Fruit fly (Drosophila melanogaster): ENCODE results near the gene CG8132.

The CG8132 gene

DNA sequence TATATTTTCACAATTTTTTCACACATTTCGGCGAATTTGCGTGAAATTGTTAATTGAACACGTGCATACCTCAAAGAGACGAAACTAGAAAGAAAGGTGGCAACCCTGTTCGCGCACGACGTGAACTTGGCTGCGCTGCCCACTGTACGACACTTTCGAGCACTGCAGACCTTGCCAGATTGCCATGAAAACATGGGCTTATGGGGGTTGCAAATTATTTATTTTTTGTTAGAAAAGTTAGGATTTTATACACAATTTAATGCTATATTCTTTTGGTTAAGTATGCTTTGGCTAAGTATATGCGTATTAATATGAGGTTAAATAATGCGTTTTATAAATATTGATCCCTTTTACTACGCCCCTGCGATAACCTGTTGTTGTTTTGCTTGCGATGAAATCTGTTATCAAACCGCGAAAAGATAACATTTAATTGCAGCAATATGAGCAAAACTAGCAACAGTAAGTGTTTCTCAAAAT lies at the start of gene CG8132, which contains the start of gene RpL34b:
Gene CG8132 (plus strand): TSS at position 369 of the 477 bp plus-strand sequence.
Gene RpL34b (minus strand): TSS at position 100 of the 477 bp plus-strand sequence.
- TF ChIP-seq CG17801 (GFP tag; optimal IDR thresholded peaks at IDR 0.05; ENCODE audit: partially characterized antibody) = peak; percentile 94

DNA sequence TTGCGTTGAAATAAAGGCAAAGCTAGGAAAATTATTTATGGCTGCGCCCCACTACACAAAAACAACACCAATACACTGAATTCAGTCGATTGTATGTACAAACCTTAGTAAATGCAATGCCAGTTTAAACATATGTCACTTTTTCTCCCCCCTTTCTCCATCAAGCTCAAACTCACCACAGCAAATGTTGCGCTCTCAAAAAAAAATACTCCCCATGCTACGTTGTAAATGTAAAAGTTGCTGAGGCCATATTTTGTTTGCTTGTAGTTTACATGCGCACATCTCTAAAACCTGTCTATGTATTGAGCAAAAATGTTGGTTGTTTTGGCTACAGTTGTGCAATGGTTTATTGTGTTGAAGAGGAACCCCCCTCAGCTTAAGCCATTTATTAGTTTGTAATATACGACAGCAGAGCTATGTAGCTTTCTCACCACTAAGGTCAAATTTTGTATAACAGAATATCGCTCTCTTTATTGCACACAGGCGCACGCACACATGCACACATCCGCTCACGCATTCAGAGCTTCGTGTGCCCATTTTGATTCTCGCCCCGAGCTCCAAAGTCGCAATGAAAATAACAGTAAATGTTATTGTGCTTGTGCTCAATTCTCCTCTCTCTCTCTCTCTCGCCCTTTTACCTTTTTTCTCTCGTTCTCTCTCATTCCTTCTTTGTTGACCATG lies 48.6 kb upstream of the CG8132 start:
- TF ChIP-seq CG17801 (GFP tag; optimal IDR thresholded peaks at IDR 0.05; ENCODE audit: partially characterized antibody) = no peak

DNA sequence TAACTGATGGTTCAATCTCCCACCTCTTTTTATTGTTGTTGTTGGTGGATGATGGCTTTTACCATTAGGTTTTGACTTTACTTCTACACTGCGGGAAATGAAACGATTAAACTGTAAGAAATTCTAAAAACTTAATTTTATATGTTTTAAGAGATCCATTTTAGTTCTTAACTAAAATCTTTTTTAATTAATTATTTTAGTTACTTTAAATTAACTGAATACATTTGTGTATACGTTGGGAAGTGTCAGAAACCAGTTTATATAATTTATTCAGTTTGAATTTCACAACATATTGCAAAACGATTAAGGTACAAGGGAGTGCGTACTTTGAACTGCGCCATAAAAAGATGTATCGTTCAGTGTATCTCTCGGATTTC lies 48.0 kb upstream of the CG8132 start:
- peak; percentile 73 for TF ChIP-seq CG17801 (GFP tag; optimal IDR thresholded peaks at IDR 0.05; ENCODE audit: partially characterized antibody)

DNA sequence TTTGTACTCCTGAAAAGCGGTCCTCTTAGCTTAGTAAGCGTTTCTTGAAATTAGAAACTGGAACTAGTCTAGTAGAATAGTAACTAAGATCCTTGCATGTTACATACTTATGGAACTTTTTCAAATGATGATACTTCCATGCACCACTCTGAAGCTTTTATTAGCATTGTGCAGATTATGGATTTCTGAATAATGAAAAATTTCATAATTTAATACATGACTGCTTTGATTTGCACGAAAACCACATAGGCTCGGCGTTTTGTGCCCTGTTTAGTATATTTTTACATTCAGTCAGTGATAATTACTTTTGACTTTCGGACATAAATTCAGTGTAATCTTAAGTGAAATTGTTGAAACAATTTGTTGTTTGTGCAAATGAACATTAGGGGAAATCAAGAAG lies 46.1 kb upstream of the CG8132 start, which contains the start of gene CG43675:
Gene CG43675 (plus strand): TSS at position 301 of the 400 bp plus-strand sequence.
- no peak for TF ChIP-seq CG17801 (GFP tag; optimal IDR thresholded peaks at IDR 0.05; ENCODE audit: partially characterized antibody)

DNA sequence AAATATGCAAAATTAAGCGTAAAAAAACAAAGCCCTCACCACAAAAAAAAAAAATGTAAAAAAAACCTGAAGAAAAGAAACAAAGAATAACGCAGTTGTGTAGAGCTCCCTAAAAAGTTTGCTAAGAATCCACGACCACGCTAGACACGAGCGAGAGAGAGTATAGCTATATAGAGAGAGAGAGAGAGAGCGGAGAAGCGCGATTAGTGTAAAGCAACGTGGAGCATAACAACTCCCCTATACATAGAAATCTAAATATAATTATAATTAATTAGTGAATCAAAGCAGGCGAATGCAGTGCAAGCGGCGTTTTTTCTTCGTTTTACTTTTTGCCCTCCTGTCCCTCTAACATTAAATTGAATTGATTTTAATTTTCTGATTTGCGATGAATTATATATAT lies 41.9 kb upstream of the CG8132 start:
- no peak for TF ChIP-seq CG17801 (GFP tag; optimal IDR thresholded peaks at IDR 0.05; ENCODE audit: partially characterized antibody)

DNA sequence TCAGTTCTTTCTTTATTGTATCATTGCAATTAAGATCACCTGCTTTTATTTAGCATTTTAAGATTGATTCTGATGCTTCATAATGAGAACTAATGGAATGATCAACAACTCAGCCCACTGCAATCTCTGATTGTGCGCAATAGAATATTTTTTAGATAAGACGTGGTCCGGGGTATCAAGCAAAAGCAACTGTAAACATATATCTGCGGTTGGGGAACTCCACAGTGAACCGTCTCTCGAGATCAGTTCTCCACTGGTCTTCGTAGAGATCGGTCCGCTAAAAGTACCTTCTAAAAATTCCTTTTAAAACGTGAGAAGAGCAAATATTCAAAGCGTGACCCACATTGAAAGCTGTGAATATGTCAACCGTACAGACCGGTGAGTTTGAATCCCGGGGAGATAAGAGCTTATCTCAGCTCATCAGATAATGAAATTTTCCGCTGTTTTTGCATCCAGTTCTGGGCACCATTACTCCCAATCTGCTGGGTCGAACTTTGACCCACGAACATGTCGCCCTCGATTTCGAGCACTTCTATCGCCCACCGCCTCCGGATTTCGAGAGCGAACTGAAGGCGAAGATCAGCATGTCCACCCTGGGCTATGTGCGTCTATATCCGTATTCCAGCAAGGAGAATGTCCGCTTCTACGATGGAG lies 38.1 kb upstream of the CG8132 start, which contains the start of gene CG18473:
Gene CG18473 (plus strand): TSS at position 240 of the 654 bp plus-strand sequence.
- no peak for TF ChIP-seq CG17801 (GFP tag; optimal IDR thresholded peaks at IDR 0.05; ENCODE audit: partially characterized antibody)

DNA sequence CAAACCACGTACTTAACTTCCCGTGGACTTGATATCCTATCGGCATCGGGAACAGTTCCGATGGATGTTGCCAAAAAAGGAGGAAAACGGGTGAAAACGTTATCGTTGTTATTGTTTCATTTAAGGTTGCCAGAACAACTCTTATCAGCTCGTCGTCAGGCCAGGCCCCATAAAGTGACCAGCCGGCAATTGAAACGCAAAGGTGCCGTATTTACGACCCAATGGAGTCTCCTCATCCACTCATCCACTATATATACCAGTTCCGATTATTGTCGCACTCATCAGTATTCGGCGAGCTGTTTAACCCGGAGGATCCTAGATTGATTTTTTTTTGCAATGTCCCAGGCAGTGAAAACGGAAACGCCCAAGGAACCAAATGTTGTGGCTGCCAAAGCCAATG lies 36.2 kb upstream of the CG8132 start, which contains the start of gene Srr:
Gene Srr (plus strand): TSS at position 278 of the 400 bp plus-strand sequence.
- no peak for TF ChIP-seq CG17801 (GFP tag; optimal IDR thresholded peaks at IDR 0.05; ENCODE audit: partially characterized antibody)

DNA sequence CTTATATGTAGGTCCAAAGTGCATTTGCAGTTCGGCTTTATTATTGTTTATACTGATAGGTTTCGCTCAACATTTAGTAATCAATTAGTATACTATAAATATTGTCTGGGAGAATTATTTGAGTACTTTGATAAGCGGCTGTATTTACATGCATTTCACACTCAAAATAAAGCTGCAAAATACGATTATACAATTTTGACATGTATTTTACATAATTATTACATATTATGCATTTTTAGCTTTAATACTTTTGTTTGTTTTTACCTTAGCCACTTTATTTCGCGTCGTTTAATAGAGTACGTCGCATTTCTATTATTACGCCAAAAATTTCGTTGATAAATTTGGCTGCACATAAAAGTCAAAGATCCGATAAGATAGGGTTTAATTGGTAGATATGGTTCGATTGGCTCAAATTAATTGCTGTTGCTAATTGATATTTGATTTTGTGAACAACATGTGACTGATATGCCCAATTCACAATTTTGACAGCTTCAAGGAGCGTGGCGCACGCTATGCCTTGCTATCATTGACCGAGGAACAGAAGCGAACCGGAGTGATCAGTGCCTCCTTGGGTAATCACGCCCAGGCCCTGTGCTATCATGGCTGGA lies 35.3 kb upstream of the CG8132 start:
- no peak for TF ChIP-seq CG17801 (GFP tag; optimal IDR thresholded peaks at IDR 0.05; ENCODE audit: partially characterized antibody)

DNA sequence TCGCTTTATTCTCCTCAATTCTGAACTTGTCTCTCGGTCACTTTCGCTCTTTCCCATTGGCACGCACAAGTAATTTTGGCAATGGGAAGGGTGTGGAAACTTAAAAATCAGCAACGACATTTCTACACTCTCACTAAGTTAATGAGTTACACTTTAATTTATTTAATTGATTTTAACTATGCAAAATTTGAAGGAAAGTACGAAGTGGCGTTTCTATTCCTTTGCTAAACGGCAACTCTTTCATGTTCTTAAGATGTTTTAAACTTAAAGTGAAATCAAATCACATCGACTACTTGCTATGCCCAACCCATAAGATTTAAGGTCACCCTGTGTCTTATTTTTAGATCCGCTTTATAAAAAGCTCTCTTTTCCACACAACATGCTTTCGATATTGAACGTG lies 30.9 kb upstream of the CG8132 start:
- no peak for TF ChIP-seq CG17801 (GFP tag; optimal IDR thresholded peaks at IDR 0.05; ENCODE audit: partially characterized antibody)

DNA sequence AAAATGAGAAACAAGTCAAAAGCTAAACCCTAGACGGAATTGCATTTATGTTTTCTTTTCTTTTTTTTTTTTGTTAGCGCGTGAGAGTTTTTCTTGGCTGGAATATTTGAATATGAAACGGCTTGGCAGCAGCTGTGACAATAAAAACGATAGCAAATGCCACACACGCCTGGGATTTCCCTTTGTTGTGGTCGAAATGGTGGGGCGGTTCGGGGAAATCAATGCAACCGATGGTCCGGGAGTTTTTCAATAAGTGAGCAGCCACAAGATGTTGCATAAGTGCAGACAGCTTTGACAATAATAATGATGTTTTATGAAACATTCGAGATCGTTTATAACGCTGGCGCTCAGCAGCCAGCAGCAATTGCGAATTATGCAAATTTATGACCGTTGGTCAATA lies 24.5 kb upstream of the CG8132 start:
- TF ChIP-seq CG17801 (GFP tag; optimal IDR thresholded peaks at IDR 0.05; ENCODE audit: partially characterized antibody) = no peak

DNA sequence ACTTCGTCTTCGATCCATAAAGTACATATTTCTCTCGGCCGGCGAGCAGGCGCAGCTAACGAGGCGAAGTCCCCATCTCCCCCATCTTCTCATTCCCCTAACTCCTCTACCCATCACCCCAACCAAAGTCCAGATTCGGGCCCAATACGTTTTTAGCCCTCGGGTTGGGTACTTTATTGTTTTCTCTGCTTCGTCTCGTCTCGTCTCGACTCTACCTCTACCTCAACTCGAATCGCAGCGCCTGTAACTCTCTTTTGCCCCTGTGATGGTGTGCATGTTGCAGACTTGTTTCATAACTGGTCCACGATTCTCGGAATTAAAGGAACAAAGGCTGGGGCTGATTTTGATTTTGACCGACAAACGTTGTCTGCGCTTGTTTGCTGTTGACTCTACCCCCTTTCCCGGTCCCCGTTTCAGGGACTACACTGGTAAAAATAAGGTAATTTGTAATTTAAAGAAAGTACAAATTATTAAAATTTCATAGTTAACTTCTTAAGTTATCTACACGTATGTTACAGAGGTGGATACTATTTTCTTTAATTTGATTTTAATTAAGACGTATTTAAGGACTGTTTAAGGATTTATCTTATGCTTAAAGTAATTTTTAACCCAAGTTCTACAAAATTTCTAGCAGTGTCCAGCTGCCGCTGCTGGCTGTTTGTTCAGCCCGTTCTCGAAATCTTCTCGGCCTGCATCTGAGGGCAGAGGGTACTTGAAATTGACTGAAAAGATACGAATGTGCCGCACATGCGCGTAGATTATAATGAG lies 22.5 kb upstream of the CG8132 start:
- no peak for TF ChIP-seq CG17801 (GFP tag; optimal IDR thresholded peaks at IDR 0.05; ENCODE audit: partially characterized antibody)

DNA sequence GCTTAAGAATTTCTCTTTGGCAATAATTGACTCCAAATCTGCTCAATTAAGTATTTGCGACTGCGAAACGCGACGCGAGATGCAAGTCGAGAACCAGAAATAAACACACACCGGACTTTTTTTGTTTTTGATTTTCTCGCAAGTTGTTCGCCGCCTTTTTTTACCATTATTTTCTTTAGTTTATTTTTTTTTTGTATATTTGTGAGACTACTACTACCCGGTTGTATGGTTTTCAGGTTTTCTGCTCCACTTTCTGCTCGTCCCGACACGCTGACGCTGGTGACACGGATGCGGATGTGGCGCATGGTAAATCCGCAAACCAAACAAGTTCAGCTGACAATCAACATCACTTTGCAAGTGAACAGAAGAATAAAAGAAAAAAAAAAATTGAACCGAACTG lies 20.3 kb upstream of the CG8132 start:
- TF ChIP-seq CG17801 (GFP tag; optimal IDR thresholded peaks at IDR 0.05; ENCODE audit: partially characterized antibody) = no peak

DNA sequence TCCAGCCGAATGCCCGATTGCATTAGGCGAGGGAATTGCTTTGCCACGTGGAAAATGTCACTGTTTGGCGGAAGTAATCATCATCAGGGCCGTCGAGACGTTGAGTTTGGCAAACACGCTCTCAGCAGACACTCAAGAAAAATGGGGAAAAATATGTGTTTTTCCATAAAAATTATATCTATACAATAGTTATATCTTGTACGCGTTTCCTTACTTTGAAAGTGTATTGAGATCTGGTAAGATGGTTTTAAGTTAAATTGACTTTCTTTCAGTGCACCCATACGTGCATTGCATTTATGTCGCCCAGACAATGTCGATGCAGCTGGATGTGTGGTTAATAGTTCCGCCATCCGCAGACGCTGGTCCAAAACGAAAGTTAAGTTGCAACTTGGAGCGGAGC lies 15.3 kb upstream of the CG8132 start:
- no peak for TF ChIP-seq CG17801 (GFP tag; optimal IDR thresholded peaks at IDR 0.05; ENCODE audit: partially characterized antibody)

DNA sequence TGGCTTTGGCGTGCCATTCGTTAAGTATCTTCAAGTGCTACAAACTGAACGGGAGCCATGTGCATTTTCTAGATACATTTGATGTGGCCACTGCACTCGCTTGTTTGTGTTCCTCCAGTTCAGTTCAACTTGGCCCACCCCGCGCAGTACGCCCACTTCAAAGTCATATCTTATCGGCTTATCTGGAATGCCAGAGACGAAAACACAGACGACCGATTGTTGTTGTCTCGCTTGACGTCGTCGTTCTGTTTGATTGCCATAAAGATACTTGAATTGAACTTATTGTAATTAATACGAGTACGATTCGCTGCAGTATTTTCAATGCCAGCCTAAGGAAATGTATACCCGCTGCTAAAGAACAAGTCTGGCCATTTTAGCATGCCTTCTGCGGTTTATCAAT lies 13.7 kb upstream of the CG8132 start:
- TF ChIP-seq CG17801 (GFP tag; optimal IDR thresholded peaks at IDR 0.05; ENCODE audit: partially characterized antibody) = no peak

DNA sequence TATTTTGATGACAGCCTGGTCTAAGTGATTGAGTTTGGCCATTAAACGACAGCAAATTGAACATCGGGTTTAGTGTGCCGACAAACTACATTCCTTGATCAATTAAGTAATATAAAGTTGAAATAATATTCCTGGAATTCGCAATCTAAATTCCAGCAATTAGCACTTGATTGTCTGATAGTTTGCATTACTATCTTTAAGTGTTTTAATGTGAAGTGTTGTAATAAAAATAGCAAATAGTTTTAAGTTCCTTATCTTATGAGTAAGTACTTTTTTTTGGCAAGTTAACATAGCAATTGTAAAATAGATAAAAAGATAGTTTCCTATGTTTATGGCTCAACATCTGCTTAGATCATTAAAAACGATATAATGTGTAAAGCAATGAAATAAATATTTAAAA lies 13.0 kb upstream of the CG8132 start:
- no peak for TF ChIP-seq CG17801 (GFP tag; optimal IDR thresholded peaks at IDR 0.05; ENCODE audit: partially characterized antibody)
